Fruit fly (Drosophila melanogaster): ENCODE results near the gene Pxd.

The Pxd gene

DNA sequence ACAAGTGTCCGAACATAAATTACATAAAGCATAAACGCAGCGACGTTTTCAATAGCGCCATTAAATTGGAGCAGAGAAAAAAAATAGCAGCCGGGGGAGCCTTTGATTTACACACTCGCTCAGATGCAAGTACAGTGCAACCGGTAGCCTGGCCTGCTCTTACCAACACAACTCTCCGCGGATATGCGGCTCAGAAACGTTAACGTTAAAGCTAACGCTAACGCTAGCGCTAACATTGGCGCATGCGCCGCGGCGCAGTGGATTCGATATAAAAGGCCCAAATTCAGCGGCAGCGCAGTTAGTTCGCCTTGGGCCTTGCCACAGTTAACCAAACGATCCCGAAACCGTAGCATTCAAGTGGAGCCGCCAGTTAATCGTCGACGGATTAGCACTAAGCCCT, at the start of gene Pxd:
Pxd (plus strand) TSS at position 301 of the 400 bp plus-strand sequence.
- TF ChIP-seq CG17801 (GFP tag; optimal IDR thresholded peaks at IDR 0.05; ENCODE audit: partially characterized antibody) = no peak

DNA sequence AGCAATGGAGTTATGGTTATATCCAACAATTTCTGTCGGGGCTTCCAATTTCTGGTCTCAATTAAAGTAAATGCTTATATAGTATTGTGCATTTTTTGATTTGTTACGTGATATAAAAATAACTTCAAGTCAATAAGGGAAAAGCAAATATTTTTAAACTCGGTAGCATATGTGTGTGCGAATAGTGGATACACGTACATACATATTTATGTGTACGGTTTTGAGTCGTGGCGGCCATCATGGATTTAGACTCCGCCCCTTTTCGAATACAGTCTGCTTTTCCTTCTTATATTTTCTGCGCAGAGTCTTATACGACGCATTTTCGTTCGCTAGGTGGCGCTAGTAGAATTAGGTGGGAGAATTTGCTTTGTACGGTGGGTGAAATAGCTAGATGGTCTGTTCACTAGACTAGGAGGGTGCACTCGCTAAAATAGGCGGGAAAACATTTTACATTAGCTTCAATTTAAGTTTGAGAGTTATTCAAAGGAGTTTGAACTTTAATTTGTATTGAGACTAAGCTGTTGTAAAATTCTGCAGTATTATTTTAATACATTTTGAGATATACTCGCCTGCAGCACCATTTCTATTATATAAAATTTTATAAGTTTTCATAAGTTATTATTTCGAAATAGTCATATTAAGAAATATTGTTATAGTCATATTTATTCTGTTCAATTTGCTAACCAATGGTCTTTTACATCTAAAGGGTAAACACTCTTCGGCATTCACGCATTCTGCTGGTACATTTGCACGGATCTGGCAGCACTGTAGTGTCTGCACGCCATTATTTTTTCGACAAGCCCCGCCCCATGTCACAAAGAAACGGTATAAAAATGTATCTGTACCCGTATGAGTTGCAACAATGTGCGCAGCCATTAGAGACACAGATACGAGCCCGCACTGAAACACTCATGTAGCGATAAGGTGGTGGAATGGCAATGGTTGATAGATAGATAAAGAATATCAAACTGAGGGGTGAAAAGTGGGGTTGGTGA, 44.7 kb upstream of the Pxd start:
- TF ChIP-seq CG17801 (GFP tag; optimal IDR thresholded peaks at IDR 0.05; ENCODE audit: partially characterized antibody) = no peak

DNA sequence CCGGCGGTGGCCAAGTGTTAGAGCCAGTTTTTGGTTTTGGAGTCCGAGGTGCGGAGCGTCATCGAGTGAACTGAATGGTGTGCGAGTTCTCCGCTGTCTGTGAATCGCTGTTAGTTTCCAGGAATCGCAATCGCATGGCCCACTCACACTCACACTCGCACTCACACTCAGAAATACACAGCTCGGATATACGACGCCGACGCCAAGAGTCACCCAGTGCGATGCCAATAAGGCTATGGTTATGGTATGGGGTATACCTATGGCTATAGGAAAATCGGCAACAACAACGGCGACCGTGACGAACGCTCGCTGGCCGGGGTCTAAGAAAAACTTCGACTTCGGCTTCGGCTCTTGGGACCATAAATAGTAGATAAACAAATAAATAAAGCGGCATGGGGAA, 42.2 kb upstream of the Pxd start, which contains the start of gene Abd-B:
Abd-B (minus strand) TSS at position 101 of the 400 bp plus-strand sequence.
- TF ChIP-seq CG17801 (GFP tag; optimal IDR thresholded peaks at IDR 0.05; ENCODE audit: partially characterized antibody) = no peak

DNA sequence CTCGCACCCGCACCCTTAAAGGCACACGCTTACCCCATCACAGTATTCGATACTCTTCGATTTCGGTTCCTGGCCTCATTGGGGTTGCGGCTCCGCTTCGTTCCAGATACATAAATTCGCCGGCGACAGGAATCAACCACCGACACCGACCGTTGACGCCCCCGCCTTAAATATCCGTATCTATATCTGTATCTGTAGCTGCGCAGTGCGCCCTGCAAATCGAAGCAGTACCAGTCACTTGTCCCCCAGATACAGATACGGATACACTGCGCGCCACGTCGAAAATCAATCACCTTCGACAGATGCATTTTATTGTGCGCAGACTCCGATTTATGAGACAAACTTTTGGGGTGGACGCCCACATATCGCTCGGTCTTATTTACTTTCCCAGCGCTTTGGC, 41.8 kb upstream of the Pxd start:
- TF ChIP-seq CG17801 (GFP tag; optimal IDR thresholded peaks at IDR 0.05; ENCODE audit: partially characterized antibody) = no peak

DNA sequence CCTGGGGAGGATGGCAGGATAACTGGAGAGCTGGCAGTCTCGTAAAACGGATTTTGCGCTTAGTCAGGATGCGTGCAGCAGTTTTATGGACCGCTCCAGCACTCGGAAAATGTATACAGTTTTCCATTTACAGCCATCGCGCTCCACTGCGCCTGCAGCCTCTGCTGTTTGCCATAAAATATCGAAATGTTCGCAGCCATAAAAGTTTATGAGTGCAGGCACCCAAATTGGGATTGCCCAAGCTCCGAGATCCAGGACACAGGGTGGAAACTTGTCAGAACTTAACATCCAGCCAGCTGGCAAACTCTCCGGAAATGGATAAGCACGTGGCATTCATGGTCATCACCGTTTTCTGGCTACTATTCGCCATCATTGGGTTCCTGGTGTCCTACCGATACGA, 39.5 kb upstream of the Pxd start, which contains the start of gene VhaM9.7-d:
VhaM9.7-d (plus strand) TSS at position 301 of the 400 bp plus-strand sequence.
- TF ChIP-seq CG17801 (GFP tag; optimal IDR thresholded peaks at IDR 0.05; ENCODE audit: partially characterized antibody) = no peak

DNA sequence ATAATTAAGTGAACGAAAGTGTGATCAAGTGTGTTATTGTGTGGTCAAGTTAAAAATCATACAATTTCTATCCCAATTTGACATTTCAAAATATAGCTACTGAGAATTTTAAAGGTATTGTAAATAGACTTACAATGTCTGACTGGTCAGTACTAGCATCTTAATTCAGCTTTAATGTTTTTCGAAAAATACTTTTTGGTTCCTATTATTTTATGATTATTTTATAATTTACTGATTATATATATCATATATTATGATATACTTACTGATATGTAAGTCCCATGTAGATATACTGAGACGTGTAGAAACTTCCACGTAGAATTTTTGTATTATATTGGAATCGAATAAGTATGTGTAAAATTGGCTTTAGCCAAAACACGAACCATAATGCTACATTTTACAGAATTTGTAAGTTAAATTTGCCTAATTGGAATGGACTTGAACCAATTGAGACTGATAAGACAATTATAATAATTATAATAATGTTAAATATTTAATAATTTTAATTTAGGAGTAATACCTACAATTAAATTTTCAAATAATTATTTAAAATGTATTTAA, 36.6 kb upstream of the Pxd start, which contains the start of gene Actn3:
Actn3 (minus strand) TSS at position 51 of the 561 bp plus-strand sequence.
- TF ChIP-seq CG17801 (GFP tag; optimal IDR thresholded peaks at IDR 0.05; ENCODE audit: partially characterized antibody) = no peak

DNA sequence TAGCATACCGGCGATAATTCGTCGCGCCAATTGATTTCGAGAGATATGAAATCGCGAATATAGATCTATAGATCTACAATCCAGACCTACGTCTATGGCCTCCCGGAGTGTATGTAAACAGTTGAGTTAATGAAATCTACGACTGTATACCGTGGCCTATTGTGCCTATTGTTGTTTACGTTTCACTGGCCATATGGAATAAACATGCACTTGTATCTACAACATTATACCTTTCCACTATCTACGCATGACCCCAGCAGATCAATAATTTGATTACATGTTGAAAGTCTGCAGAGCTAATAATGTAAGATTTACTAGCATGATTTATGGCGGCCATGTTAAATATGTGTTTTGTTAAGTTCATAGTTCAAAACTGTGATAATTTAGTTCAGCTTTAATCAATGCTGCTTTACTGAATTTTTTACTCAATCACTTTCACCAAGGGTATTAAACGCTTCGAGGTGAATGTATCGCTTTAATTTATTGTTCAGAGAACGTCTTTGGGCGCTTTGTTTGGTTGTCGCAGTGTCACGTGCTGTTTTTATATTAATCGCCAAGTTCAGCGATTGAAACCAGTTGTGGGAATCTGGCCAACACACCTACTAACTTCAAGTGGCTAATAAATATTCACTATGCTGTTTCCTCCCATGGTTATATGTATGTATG, 33.3 kb upstream of the Pxd start:
- TF ChIP-seq CG17801 (GFP tag; optimal IDR thresholded peaks at IDR 0.05; ENCODE audit: partially characterized antibody) = no peak

DNA sequence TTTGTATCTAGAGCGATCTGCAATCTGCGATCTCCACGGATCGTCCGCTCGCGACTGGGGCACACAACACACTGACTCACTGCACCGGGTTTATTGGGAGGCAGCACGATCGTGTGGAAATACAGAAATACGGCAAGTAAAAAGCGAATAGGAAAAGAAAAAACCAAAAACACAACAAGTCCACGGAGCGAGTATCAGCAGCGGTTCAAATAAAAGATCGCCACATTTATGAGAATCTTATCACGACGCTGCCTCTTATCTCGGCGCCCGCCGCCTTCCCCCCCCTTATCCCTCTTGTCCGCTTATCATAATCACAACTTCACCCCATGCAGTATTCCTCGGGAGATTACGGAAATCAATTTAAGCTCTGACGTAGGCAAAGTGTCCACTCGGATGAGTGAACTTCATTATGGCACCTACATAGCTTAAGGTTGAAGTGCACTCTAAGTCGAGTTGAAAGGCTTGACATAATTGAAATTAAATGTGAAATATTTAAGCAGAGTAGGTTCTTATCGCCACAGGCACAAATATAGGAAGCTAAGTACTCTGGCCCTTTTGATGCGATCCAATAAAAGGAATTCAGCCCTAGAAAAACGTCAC, 32.2 kb upstream of the Pxd start, which contains the start of gene AhcyL2:
AhcyL2 (minus strand) TSS at position 51 of the 600 bp plus-strand sequence.
- TF ChIP-seq CG17801 (GFP tag; optimal IDR thresholded peaks at IDR 0.05; ENCODE audit: partially characterized antibody) = no peak

DNA sequence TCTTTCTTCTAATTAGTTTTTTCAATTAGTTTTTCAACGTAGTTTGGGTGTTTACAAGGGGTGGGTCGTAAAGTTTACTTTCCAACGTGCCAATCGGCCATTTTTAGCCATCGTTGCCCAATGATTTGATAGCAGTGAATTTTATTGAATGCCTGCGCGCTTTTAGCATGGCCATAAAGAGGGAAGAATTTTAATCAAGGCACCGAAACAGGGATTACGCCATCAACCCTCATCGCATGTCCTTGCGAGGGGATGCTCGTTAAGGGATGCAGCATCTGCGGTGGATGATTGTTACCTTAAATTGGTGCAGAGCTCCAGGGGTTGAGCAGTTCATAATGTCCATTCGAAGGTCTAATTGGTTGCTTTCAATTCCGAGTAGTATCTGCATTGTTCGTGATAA, 31.4 kb upstream of the Pxd start:
- no peak for TF ChIP-seq CG17801 (GFP tag; optimal IDR thresholded peaks at IDR 0.05; ENCODE audit: partially characterized antibody)

DNA sequence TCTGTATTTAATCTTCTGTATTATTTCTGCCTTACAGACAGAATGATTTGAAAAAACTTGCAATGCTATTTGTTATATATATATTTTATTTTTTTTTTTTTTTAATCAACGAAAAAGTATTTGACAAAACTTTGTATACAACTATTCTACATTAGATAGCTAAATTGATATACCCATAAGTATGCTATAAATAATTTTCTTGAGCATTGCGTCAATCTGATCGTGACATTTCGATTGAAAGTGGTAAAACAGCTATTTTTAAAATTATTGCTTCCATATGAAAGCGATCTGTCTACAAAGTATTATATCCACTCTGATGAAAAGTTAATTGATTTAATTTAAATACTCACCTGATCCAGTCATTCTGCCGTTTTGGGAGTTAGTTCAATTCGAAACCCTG, 30.2 kb upstream of the Pxd start:
- TF ChIP-seq CG17801 (GFP tag; optimal IDR thresholded peaks at IDR 0.05; ENCODE audit: partially characterized antibody) = no peak

DNA sequence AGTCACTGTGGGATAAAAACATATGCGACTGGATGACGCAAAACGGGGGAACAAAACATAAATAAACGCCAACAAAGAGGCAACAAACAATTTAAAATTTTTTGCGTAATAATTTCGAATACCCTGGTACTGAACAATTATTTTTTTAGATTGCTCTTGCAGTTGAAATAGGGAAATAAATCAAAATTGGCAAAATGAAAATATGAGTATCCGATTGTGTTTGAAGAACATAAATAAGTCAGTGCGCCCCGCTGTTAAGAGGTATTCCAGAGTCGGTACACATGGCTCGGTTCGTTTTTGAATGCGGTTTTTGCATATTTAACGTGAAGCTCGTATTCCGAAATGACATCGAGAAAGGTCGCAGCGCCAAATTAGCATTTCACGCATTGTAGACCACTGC, 28.8 kb upstream of the Pxd start:
- TF ChIP-seq CG17801 (GFP tag; optimal IDR thresholded peaks at IDR 0.05; ENCODE audit: partially characterized antibody) = no peak

DNA sequence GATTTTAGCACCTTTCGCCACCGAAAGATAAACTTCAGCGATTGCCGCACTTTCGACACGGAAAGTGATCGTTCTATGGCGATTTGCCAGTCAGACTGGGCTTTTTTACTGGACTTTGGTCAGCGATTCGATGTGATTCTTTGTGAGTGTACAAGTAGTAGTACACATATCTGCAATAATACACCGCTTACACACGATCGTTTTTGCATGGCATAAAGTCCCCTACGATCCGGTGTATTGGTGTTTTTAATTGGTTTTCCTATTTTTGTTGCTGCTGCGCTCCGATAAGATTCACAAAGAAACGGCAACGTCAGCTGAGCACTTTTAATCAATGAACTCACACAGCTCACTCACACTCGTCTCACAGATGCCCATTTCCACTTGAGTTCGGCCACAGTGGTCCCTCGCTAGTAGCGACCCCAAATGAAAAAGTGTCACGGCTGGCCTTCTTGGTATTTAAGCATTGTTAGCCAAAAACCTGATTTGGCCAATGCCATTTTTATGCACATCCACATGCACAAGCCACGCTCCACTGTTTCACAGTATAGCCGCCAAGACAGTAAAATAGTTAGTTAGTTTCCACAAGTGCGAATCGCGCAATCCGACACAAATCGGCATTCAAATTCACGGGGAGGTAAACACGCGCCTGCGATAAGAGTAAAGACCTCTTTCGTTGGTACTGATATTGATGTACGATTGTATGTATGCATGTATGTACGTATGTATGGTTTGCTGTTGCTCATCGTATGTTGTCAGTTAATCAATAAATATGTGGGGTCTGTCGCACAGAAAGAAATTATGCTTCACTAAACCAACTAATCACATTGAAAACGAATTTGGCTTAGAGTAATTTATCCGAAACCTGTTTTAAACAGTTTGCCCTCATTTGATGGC, 27.9 kb upstream of the Pxd start:
- peak; percentile 91 for TF ChIP-seq CG17801 (GFP tag; optimal IDR thresholded peaks at IDR 0.05; ENCODE audit: partially characterized antibody)

DNA sequence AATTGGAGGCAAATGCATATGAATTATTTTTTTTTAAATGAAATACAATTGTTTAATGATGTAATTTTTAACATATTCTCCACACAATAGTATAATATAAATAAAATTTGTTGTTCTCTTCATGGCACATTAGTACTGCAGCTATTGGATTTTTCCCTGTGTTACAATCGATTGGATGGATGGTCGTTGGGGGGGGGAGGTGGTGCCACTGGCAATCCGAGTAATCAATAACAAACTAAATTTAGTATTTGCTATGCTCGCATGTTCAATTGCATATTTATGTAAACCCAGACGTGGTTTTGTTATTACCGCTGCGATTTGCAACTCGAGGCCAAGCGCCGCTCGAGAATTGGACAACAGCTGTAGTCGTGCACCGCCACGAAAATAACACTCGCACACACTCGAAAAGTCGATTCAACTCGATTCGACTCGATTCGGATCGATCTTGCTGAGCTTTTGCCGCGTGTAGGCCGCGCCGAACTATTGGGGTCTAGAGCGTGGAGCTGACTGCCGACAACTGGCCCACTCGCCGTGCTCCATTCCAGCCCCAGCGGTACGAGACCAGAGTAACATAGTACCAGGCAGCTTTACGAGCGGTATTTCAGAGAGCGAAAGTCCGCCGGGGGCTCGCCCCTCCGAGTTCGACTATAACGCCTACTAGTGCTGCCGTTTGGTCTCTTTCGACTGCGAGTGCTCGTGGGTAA, 27.0 kb upstream of the Pxd start, which contains the start of gene CG18622:
CG18622 (minus strand) TSS at position 513 of the 704 bp plus-strand sequence.
- peak; percentile 2 for TF ChIP-seq CG17801 (GFP tag; optimal IDR thresholded peaks at IDR 0.05; ENCODE audit: partially characterized antibody)

All from ovary, adult (tissue).